Worm (Caenorhabditis elegans) whole organism, mixed stage, embryonic: Measurements from ENCODE around the gene T14G8.6.

ENCODE experiments used
- blmp-1 ChIP-seq: fragments of 150-350 bp; optimal IDR thresholded peaks from 2 replicates; lab custom pipeline; 2014; ENCODE audit warnings: missing biosample characterization, missing genetic modification characterization
- cnd-1 ChIP-seq: fragments of 200-800 bp; sonication (Bioruptor generic); optimal IDR thresholded peaks from 2 replicates; lab custom pipeline; 2018; ENCODE audit warnings: mild to moderate bottlenecking, missing genetic modification characterization, missing compliant biosample characterization
- elt-3 ChIP-seq: fragments of 150-350 bp; optimal IDR thresholded peaks from 2 replicates; lab custom pipeline; 2014; ENCODE audit warnings: missing biosample characterization, missing genetic modification characterization
- lin-13 ChIP-seq: fragments of 150-350 bp; optimal IDR thresholded peaks from 2 replicates; lab custom pipeline; 2014; ENCODE audit warnings: missing biosample characterization, missing genetic modification characterization
- lin-32 ChIP-seq: fragments of 200-800 bp; sonication (Bioruptor generic); optimal IDR thresholded peaks from 2 replicates; lab custom pipeline; 2018; ENCODE audit warnings: mild to moderate bottlenecking, missing genetic modification characterization, missing compliant biosample characterization
- lsy-2 ChIP-seq: fragments of 150-350 bp; optimal IDR thresholded peaks from 2 replicates; lab custom pipeline; 2014; ENCODE audit warnings: missing biosample characterization, missing genetic modification characterization
- mab-5 ChIP-seq: fragments of 150-350 bp; optimal IDR thresholded peaks from 2 replicates; lab custom pipeline; 2014; ENCODE audit warnings: missing biosample characterization, missing genetic modification characterization
- mls-2 ChIP-seq: sonication (generic microtip); optimal IDR thresholded peaks from 2 replicates; lab custom pipeline; 2016; ENCODE audit warnings: mild to moderate bottlenecking, missing genetic modification characterization, moderate library complexity, missing compliant biosample characterization
- nhr-12 ChIP-seq: fragments of 150-350 bp; optimal IDR thresholded peaks from 2 replicates; lab custom pipeline; 2014; ENCODE audit warnings: missing biosample characterization, missing genetic modification characterization
- nhr-28 ChIP-seq: fragments of 150-350 bp; optimal IDR thresholded peaks from 2 replicates; lab custom pipeline; 2014; ENCODE audit warnings: missing biosample characterization, missing genetic modification characterization
- nhr-76 ChIP-seq: sonication (generic microtip); optimal IDR thresholded peaks from 2 replicates; lab custom pipeline; 2017; ENCODE audit warnings: missing biosample characterization, missing genetic modification characterization
- pha-4 ChIP-seq: fragments of 150-350 bp; optimal IDR thresholded peaks from 2 replicates; lab custom pipeline; 2018; ENCODE audit warnings: missing biosample characterization, missing genetic modification reagents, missing genetic modification characterization
- unc-39 ChIP-seq: fragments of 150-350 bp; optimal IDR thresholded peaks from 2 replicates; lab custom pipeline; 2014; ENCODE audit warnings: missing biosample characterization, missing genetic modification characterization
- ztf-11 ChIP-seq: fragments of 150-350 bp; optimal IDR thresholded peaks from 2 replicates; lab custom pipeline; 2014; ENCODE audit warnings: missing biosample characterization, missing genetic modification characterization

ce11 chrX:12819512-12819911 lies 43.1 kb downstream of the T14G8.6 start:
- no peak for TF ChIP-seq blmp-1 (tag; lab: Kevin White, UChicago)
- TF ChIP-seq nhr-28 (tag; lab: Kevin White, UChicago), result no peak
- no peak for TF ChIP-seq elt-3 (tag; lab: Kevin White, UChicago)
- no peak for TF ChIP-seq mab-5 (tag; lab: Kevin White, UChicago)
- TF ChIP-seq lsy-2 (tag; lab: Kevin White, UChicago), result no peak
- no peak for TF ChIP-seq cnd-1 (tag; lab: Kevin White, UChicago)
- no peak for TF ChIP-seq ztf-11 (tag; lab: Kevin White, UChicago)
- no peak for TF ChIP-seq pha-4
- no peak for TF ChIP-seq lin-13 (tag; lab: Kevin White, UChicago)
- no peak for TF ChIP-seq nhr-12 (tag; lab: Kevin White, UChicago)
- TF ChIP-seq unc-39 (tag; lab: Kevin White, UChicago), result no peak
- TF ChIP-seq nhr-76 (tag; lab: Kevin White, UChicago), result no peak
- TF ChIP-seq mls-2 (tag; lab: Kevin White, UChicago), result no peak
- TF ChIP-seq lin-32, result no peak
